Fruit fly (Drosophila melanogaster) whole organism, pupa: ENCODE data around the gene CG10214.

Experiments used
- CG10348 ChIP-seq: fragments of 200-800 bp; sonication (Bioruptor generic); IDR thresholded peaks from 2 replicates; pipeline ENCODE4 v1.3.6; 2022; ENCODE audit warnings: missing biosample characterization, missing genetic modification characterization
- CG12605 ChIP-seq: fragments of 200-800 bp; sonication (Bioruptor generic); IDR thresholded peaks from 2 replicates; pipeline ENCODE4 v1.3.6; 2022; ENCODE audit warnings: missing biosample characterization, missing genetic modification characterization
- CG13204 ChIP-seq: fragments of 200-800 bp; sonication (Bioruptor generic); optimal IDR thresholded peaks from 2 replicates; lab custom pipeline; 2018; ENCODE audit warnings: missing biosample characterization, mild to moderate bottlenecking, missing genetic modification characterization, moderate library complexity
- CG14655 ChIP-seq: fragments of 200-800 bp; sonication (Bioruptor generic); optimal IDR thresholded peaks from 3 replicates; lab custom pipeline; 2017; ENCODE audit warnings: mild to moderate bottlenecking, missing biosample characterization, missing genetic modification reagents, missing genetic modification characterization
- CG15710 ChIP-seq: fragments of 200-800 bp; sonication (Bioruptor generic); optimal IDR thresholded peaks from 2 replicates; lab custom pipeline; 2018; ENCODE audit warnings: missing biosample characterization, mild to moderate bottlenecking, missing genetic modification characterization, moderate library complexity
- CG17806 ChIP-seq: fragments of 200-800 bp; sonication (Bioruptor generic); optimal IDR thresholded peaks from 2 replicates; lab custom pipeline; 2018; ENCODE audit warnings: missing biosample characterization, mild to moderate bottlenecking, missing genetic modification characterization, moderate library complexity
- CG32121 ChIP-seq: fragments of 200-800 bp; sonication (Bioruptor generic); IDR thresholded peaks from 2 replicates; pipeline ENCODE4 v1.3.6; 2022; ENCODE audit warnings: missing biosample characterization, missing genetic modification characterization
- CG34367 ChIP-seq: fragments of 200-800 bp; sonication (Bioruptor generic); optimal IDR thresholded peaks from 2 replicates; lab custom pipeline; 2018; ENCODE audit warnings: missing biosample characterization, mild to moderate bottlenecking, missing genetic modification characterization
- CG4496 ChIP-seq: fragments of 200-800 bp; sonication (Bioruptor generic); IDR thresholded peaks from 3 replicates; pipeline ENCODE4 v1.3.6; 2022; ENCODE audit warnings: missing biosample characterization, missing genetic modification characterization
- CG8159 ChIP-seq: fragments of 200-800 bp; sonication (Bioruptor generic); optimal IDR thresholded peaks from 3 replicates; lab custom pipeline; 2018; ENCODE audit warnings: missing biosample characterization, mild to moderate bottlenecking, missing genetic modification characterization, moderate library complexity
- CG8301 ChIP-seq: fragments of 200-800 bp; sonication (Bioruptor generic); optimal IDR thresholded peaks from 2 replicates; lab custom pipeline; 2018; ENCODE audit warnings: missing biosample characterization, mild to moderate bottlenecking, missing genetic modification characterization
- CG9948 ChIP-seq: fragments of 200-800 bp; sonication (Bioruptor generic); optimal IDR thresholded peaks from 2 replicates; lab custom pipeline; 2018; ENCODE audit warnings: missing biosample characterization, mild to moderate bottlenecking, missing genetic modification characterization, moderate library complexity
- D1 ChIP-seq: fragments of 200-800 bp; sonication (Bioruptor generic); optimal IDR thresholded peaks from 2 replicates; lab custom pipeline; 2018; ENCODE audit warnings: missing biosample characterization, mild to moderate bottlenecking, missing genetic modification characterization, moderate library complexity
- EcR ChIP-seq: fragments of 200-800 bp; sonication (Bioruptor generic); optimal IDR thresholded peaks from 3 replicates; lab custom pipeline; 2019; ENCODE audit warnings: missing biosample characterization, missing genetic modification characterization, mild to moderate bottlenecking, moderate library complexity, missing genetic modification reagents
- Ets98B ChIP-seq: fragments of 200-800 bp; sonication (Bioruptor generic); IDR thresholded peaks from 2 replicates; pipeline ENCODE4 v1.3.6; 2022; ENCODE audit warnings: missing biosample characterization, missing genetic modification characterization
- Pif1A ChIP-seq: fragments of 200-800 bp; sonication (Bioruptor generic); optimal IDR thresholded peaks from 3 replicates; lab custom pipeline; 2016; ENCODE audit warnings: missing biosample characterization, missing genetic modification characterization
- Pif1B ChIP-seq: fragments of 200-800 bp; sonication (Bioruptor generic); optimal IDR thresholded peaks from 3 replicates; lab custom pipeline; 2016; ENCODE audit warnings: missing biosample characterization, missing genetic modification characterization
- Snoo ChIP-seq: fragments of 200-800 bp; sonication (Bioruptor generic); optimal IDR thresholded peaks from 3 replicates; lab custom pipeline; 2017; ENCODE audit warnings: missing biosample characterization, mild to moderate bottlenecking, missing genetic modification characterization, inconsistent platforms
- fd96Ca ChIP-seq: fragments of 200-800 bp; sonication (Bioruptor generic); IDR thresholded peaks from 3 replicates; pipeline ENCODE4 v1.3.6; 2022; ENCODE audit warnings: missing biosample characterization, missing genetic modification characterization
- gl ChIP-seq: fragments of 200-800 bp; sonication (Bioruptor generic); optimal IDR thresholded peaks from 2 replicates; lab custom pipeline; 2018; ENCODE audit warnings: missing biosample characterization, mild to moderate bottlenecking, missing genetic modification characterization
- rn ChIP-seq: fragments of 200-800 bp; sonication (Bioruptor generic); IDR thresholded peaks from 2 replicates; pipeline ENCODE4 v1.3.6; 2022; ENCODE audit warnings: missing biosample characterization, missing genetic modification characterization

CG10214 gene

DNA sequence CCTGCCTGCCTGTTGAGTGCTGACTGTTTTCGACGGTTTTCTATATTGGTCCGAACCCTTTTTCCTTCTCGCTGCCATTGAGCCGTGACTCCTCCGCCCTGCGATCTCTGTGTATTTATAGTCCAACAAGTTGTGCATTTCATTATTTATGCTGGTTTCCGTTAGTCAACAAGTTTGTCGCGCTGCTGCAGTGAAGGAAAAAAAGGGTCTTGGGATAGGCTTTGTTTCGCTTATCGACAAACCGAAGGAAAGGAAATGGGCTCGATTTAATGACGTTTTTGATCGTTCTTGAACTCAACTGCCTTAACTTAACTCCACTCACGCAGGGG is 20.3 kb upstream of the CG10214 start:
- TF ChIP-seq EcR (GFP tag; lab: Kevin White, UChicago) (peak; percentile 85), Pif1B (no peak)

DNA sequence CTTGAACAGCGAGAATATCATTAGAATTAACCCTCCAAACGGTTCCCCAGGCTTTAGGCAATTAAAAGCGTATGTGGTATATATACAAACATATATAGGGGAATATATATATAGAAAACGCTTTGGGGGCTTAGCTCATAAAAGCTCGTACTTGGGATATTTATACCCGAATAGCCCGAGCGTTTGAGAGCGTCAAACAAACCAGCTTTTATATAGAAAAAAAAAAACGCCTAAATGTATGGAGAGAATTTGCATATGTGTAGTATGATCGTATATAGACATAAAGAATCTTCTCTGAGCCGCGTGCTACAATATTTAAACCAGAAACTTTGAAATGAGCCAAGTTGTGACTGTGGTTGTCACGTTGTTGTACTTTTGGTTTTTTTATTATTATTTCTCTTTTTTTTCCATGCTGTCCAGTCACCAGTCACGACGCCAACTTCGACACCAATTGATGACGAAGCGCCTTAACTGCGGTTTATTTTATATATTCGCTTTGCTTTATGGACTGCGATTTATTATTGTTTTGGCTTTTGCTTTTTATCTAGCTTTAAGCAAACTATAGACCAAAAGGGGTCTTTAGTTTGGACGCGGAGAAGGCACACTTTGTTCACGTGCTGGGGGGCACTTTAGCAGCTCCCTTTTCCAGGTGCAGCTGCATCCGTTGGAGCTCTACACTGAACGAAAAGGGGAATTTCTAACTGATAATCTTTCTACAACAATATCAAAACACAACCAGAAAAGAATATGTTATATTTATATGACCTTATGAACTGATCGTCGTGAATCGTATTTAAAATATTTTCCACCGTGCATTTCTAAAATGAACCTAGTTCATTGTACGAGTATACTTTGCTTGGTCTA is 19.7 kb upstream of the CG10214 start:
- TF ChIP-seq CG4496 (GFP tag; lab: Robert Waterston, UW) (peak; percentile 88), D1 (tag; lab: Kevin White, UChicago) (peak; percentile 50), rn (GFP tag; lab: Robert Waterston, UW) (peak; percentile 71), CG15710 (tag; lab: Kevin White, UChicago) (peak; percentile 51), CG9948 (tag; lab: Kevin White, UChicago) (peak; percentile 63), Pif1B (peak; percentile 78), CG10348 (GFP tag; lab: Robert Waterston, UW) (no peak), Snoo (tag; lab: Kevin White, UChicago) (no peak), CG17806 (tag; lab: Kevin White, UChicago) (peak; percentile 33), CG8301 (tag; lab: Kevin White, UChicago) (peak; percentile 20), CG14655 (GFP tag; lab: Kevin White, UChicago) (peak; percentile 77), fd96Ca (GFP tag; lab: Robert Waterston, UW) (peak; percentile 71; the same call in 2 of the 3 replicates), CG8159 (tag; lab: Kevin White, UChicago) (peak; percentile 62), EcR (GFP tag; lab: Kevin White, UChicago) (no peak), CG13204 (GFP tag; lab: Kevin White, UChicago) (no peak), CG12605 (GFP tag; lab: Robert Waterston, UW) (no peak; the same call in 1 of the 2 replicates), CG32121 (peak; percentile 39; the same call in 1 of the 2 replicates), Ets98B (GFP tag; lab: Robert Waterston, UW) (peak; percentile 57), Pif1A (GFP tag; lab: Kevin White, UChicago) (peak; percentile 38), gl (tag; lab: Kevin White, UChicago) (peak; percentile 69), CG34367 (tag; lab: Kevin White, UChicago) (peak; percentile 21)
- TF ChIP-seq, all 21 proteins: peak for 16

dm6 chr3R:23784925-23785680 is 17.8 kb upstream of the CG10214 start:
- no peak for TF ChIP-seq CG4496 (GFP tag; lab: Robert Waterston, UW)
- no peak for TF ChIP-seq Ets98B (GFP tag; lab: Robert Waterston, UW)
- TF ChIP-seq gl (tag; lab: Kevin White, UChicago), result peak; percentile 68
- TF ChIP-seq CG9948 (tag; lab: Kevin White, UChicago), result no peak
- TF ChIP-seq EcR (GFP tag; lab: Kevin White, UChicago), result peak; percentile 47
- no peak for TF ChIP-seq CG17806 (tag; lab: Kevin White, UChicago)
- TF ChIP-seq Pif1A (GFP tag; lab: Kevin White, UChicago), result no peak
- TF ChIP-seq fd96Ca (GFP tag; lab: Robert Waterston, UW), result no peak
- no peak for TF ChIP-seq rn (GFP tag; lab: Robert Waterston, UW)
- TF ChIP-seq CG14655 (GFP tag; lab: Kevin White, UChicago), result no peak
- TF ChIP-seq CG13204 (GFP tag; lab: Kevin White, UChicago), result peak; percentile 44
- TF ChIP-seq, all 21 proteins: peak for 3

- TF ChIP-seq Ets98B (GFP tag; lab: Robert Waterston, UW), result peak; percentile 58; the same call in 1 of the 2 replicates
- TF ChIP-seq CG8159 (tag; lab: Kevin White, UChicago), result peak; percentile 90
- peak; percentile 49; the same call in 1 of the 2 replicates for TF ChIP-seq rn (GFP tag; lab: Robert Waterston, UW)
- TF ChIP-seq Pif1B, result peak; percentile 79
- TF ChIP-seq gl (tag; lab: Kevin White, UChicago), result peak; percentile 59
- peak; percentile 93 for TF ChIP-seq CG14655 (GFP tag; lab: Kevin White, UChicago)
- peak; percentile 92 for TF ChIP-seq CG9948 (tag; lab: Kevin White, UChicago)
- peak; percentile 89 for TF ChIP-seq CG8301 (tag; lab: Kevin White, UChicago)
- peak; percentile 83 for TF ChIP-seq CG4496 (GFP tag; lab: Robert Waterston, UW)
- peak; percentile 59; the same call in 2 of the 3 replicates for TF ChIP-seq fd96Ca (GFP tag; lab: Robert Waterston, UW)
- peak; percentile 89 for TF ChIP-seq CG17806 (tag; lab: Kevin White, UChicago)
- TF ChIP-seq Pif1A (GFP tag; lab: Kevin White, UChicago), result peak; percentile 90
- TF ChIP-seq Snoo (tag; lab: Kevin White, UChicago), result peak; percentile 62
- TF ChIP-seq CG32121, result peak; percentile 61; the same call in 1 of the 2 replicates
- peak; percentile 56 for TF ChIP-seq CG12605 (GFP tag; lab: Robert Waterston, UW)
- TF ChIP-seq D1 (tag; lab: Kevin White, UChicago), result peak; percentile 77
- TF ChIP-seq CG10348 (GFP tag; lab: Robert Waterston, UW), result 0 out of 2 replicates have a peak, but pooled peaks have one; percentile 40
- TF ChIP-seq CG15710 (tag; lab: Kevin White, UChicago), result peak; percentile 90
- peak; percentile 34 for TF ChIP-seq EcR (GFP tag; lab: Kevin White, UChicago)
- TF ChIP-seq CG34367 (tag; lab: Kevin White, UChicago), result peak; percentile 85
- TF ChIP-seq CG13204 (GFP tag; lab: Kevin White, UChicago), result peak; percentile 77
- TF ChIP-seq, all 21 proteins: peak for 21
Measured at dm6 chr3R:23783961-23784360, 16.7 kb upstream of the CG10214 start.
